Worm (Caenorhabditis elegans) whole organism, L4 larva: ENCODE data around the gene unc-79.

ENCODE experiments used
- Y48G9A.11 ChIP-seq: fragments of 200-800 bp; sonication (Bioruptor generic); IDR thresholded peaks from 2 replicates; pipeline ENCODE4 v1.3.6; 2022; ENCODE audit warnings: missing genetic modification reagents, missing genetic modification characterization, missing compliant biosample characterization
- ZK337.2 ChIP-seq: fragments of 200-800 bp; sonication (Bioruptor generic); IDR thresholded peaks from 2 replicates; pipeline ENCODE4 v1.3.6; 2022; ENCODE audit warnings: missing genetic modification reagents, missing genetic modification characterization, missing compliant biosample characterization
- attf-4 ChIP-seq: sonication (generic microtip); optimal IDR thresholded peaks from 3 replicates; lab custom pipeline; 2017; ENCODE audit warnings: missing biosample characterization, missing genetic modification characterization
- ces-1 ChIP-seq: fragments of 150-350 bp; sonication (generic microtip); optimal IDR thresholded peaks from 4 replicates; lab custom pipeline; 2014; ENCODE audit warnings: missing biosample characterization, missing genetic modification reagents, missing genetic modification characterization
- lin-13 ChIP-seq: fragments of 150-350 bp; optimal IDR thresholded peaks from 2 replicates; lab custom pipeline; 2014; ENCODE audit warnings: missing biosample characterization, missing genetic modification reagents, missing genetic modification characterization
- nhr-237 ChIP-seq: sonication (generic microtip); optimal IDR thresholded peaks from 2 replicates; lab custom pipeline; 2017; ENCODE audit warnings: missing biosample characterization, missing genetic modification characterization
- nhr-77 ChIP-seq: fragments of 150-350 bp; optimal IDR thresholded peaks from 2 replicates; lab custom pipeline; 2014; ENCODE audit warnings: missing biosample characterization, missing genetic modification characterization
- snpc-4 ChIP-seq: fragments of 150-350 bp; optimal IDR thresholded peaks from 2 replicates; lab custom pipeline; 2014; ENCODE audit warnings: missing biosample characterization, missing genetic modification characterization
- unc-39 ChIP-seq: sonication (generic microtip); optimal IDR thresholded peaks from 2 replicates; lab custom pipeline; 2017; ENCODE audit warnings: missing biosample characterization, missing genetic modification characterization
- zip-11 ChIP-seq: fragments of 200-800 bp; sonication (Bioruptor generic); IDR thresholded peaks from 2 replicates; pipeline ENCODE4 v1.3.6; 2022; ENCODE audit warnings: missing genetic modification characterization, missing compliant biosample characterization

DNA sequence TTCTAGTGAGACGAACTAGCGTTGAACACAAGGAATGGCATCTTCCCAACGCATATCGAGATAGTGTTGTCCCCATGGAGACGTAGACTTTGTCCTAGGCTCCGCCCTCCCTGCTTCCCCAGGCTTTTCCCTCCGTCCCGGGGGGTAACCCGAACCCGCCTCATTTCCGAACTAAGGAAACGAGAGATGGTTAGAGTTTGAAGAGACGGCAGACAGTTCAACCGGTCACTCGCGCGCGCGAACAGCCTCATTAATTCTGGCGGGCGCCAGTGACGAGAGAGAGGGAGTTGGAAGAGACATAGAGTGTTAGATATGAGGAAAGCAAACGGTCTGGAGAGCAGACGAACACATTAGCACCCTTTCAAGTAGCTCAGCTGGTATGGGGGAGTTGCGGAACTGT lies 29.1 kb upstream of the unc-79 start:
- TF ChIP-seq lin-13 (GFP tag; lab: Kevin White, UChicago) (no peak), attf-4 (tag; lab: Kevin White, UChicago) (no peak), zip-11 (GFP tag; lab: Robert Waterston, UW) (no peak), snpc-4 (tag; lab: Kevin White, UChicago) (no peak), unc-39 (tag; lab: Kevin White, UChicago) (no peak), ZK337.2 (GFP tag; lab: Robert Waterston, UW) (no peak), Y48G9A.11 (GFP tag; lab: Robert Waterston, UW) (no peak), nhr-77 (tag; lab: Kevin White, UChicago) (no peak), nhr-237 (tag; lab: Kevin White, UChicago) (no peak), ces-1 (GFP tag; lab: Kevin White, UChicago) (no peak)
